Fruit fly (Drosophila melanogaster) whole organism, larva: ENCODE data around the gene Aos1.
A peak's percentile ranks its signal among the peaks of the same experiment; 100 is the strongest.

Experiments used
- noc ChIP-seq: fragments of 200-800 bp; sonication (Bioruptor generic); optimal IDR thresholded peaks from 3 replicates; lab custom pipeline; 2019; ENCODE audit warnings: missing biosample characterization, mild to moderate bottlenecking, missing genetic modification characterization, moderate library complexity

The Aos1 gene

DNA sequence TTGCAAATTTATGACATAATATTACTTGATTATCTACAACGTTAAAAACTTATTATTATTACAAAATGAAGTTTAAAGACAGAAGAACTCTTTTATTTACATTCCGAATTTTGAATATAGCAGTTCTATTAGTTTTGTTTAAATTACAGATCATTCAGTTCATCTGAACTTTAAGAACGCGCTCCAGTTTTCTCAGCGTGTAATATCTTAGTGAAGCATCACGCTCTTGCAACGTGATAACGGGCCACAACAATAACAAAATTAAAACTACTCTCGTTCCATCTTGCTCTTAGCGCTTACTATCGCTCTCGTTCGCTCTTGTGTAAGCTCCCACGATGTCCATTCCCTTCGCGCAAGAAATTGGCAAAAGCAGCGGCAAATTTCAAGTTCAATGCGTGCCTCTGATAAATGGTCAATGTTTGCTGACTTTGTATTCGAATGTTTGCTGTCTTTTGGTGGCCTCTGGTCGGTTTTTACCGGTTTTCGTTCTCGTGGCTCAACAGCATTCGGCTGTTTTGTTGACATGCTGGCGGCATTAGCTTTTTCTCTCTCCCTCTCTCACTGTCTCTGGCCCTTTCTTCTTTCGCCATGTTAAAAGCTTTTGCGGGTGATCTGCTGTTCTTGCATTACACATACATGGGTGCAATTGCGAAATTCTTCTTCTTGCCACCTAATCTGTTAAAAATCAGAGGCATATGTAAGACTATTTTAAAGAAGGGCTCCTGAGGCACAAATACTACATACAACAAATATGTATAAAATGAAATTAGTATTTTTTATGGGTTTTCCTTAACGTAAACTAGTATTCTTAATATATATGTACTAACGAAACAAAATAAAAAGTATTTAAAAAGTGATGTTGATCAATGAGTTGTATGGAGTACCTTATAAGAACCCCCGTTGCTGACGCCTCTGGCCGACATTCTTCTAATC is 9.2 kb upstream of the Aos1 start:
- peak; percentile 92 for TF ChIP-seq noc (tag; lab: Kevin White, UChicago)

DNA sequence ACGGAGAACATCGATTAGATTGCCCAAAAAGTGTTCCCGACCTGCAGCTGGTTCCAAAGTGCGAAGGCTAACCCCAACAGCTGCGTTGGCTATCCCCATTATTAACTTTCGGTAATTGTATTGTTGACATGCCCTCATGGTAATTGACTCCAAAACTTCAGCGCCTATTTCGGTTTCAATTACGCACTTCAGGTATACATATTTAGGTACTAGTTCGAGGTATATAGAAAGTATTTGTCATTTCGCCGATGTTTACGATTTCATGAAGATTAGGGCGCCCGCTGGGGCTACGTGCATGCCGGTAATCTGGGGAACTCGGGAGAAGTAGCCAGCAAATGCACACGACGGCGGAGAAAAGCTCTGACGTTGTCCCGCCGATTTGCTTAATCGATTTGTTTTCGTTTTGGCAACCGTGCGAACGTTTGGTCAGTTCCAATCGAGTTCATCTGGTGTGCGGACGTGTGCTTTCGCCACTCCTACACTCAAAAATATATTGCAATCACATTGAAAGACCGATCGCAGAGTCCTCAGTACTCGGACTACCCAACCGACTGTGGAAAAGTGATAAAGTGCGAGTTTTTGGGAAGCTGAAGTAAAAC is 7.5 kb upstream of the Aos1 start:
- TF ChIP-seq noc (tag; lab: Kevin White, UChicago), result peak; percentile 33

DNA sequence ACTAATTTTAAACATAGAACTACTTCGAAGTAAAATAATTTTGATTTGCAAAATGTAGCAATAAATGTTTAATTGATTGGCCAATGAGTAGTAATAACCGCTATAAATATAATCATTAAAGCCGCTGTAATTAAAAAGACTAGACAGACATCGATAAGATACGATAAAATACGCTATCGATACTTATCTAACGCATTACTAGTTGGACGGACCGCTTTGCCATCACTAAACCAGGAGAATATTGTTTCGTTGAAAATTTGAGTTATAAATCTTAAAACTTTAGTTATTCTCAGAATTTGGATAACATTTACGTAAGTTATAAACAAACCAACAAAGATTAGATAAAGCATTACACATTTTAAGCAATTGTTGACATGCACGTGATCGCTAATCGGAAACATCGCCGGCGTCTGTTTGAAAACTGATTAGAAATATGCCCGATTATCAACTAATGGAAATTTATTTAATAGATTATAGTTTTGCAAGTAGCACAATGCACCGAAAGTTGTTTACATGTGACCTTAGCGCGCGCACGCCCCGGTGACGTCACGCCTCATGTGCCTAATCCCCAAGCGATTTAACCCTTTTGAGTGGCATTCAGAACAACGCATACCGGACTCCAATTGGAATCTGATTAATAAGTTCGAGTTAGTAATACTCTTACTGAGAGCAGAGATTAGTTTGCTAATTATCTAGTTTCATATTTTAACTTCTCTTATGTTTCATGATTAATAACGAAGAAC is 6.0 kb upstream of the Aos1 start, which contains the start of gene Desat1:
TSS of gene Desat1 (plus strand) at position 200 of the 743 bp plus-strand sequence.
- no peak for TF ChIP-seq noc (tag; lab: Kevin White, UChicago)

DNA sequence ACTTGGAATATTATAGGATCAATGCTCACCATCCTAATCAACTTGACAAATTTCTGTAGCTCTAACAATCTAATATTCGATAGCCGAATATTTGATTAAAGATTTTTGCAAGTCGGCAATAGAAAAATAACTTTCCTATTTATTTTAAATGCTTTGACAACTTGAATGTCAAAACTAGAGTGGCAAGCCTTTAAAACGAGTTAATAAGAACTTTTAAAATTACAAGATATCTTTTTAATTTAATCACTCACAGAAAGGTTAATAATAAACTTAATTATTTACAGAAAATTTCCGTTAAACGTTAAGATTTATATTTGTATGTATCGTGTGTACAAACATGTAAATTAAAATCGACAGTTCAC is 5.4 kb upstream of the Aos1 start, which contains the start of the genes CG17207 and CG46427:
TSS of gene CG17207 (minus strand) at position 101 of the 362 bp plus-strand sequence.
TSS of gene CG46427 (minus strand) at position 101 of the 362 bp plus-strand sequence.
- no peak for TF ChIP-seq noc (tag; lab: Kevin White, UChicago)

DNA sequence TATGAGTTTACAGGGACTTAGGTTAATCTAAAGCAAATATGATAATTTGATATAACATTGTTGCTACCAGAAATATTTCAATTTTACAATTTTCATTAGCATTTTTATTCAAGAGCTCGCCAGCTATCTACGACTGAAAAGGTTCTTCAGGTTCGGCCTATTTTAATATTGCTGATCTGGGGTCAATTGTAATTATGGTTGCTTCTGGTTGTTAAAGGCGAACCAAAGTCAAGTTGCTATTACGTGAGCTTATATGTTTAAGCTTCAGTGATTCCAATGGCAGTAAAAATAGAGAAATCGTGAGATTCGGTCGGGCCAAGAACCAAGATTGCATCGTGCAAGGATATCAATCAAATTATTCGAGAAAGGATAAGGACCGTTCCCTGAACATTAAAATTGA is 2.3 kb upstream of the Aos1 start, which contains the start of gene Desat2:
TSS of gene Desat2 (plus strand) at position 301 of the 400 bp plus-strand sequence.
- TF ChIP-seq noc (tag; lab: Kevin White, UChicago), result no peak

DNA sequence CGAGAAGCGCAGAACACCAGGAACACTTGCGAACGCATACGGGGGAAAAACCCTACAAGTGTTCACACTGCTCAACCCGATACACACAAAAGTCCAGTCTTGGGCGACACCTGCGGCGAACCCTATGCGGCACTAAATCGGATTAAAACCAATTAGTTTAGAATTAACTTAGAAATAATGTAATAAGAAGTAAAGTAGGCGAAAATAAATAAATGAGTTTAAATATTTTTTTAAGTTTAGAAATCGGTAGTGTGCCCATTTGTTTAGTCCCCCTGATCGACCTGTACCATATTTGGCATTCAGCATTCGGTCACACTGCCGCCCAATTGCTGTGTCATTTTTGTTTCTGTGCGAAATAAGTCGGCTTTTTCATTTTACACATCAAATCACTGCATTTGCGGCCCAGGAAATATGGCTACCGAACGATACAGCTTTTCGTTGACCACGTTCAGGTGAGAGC is 2.6 kb downstream of the Aos1 start, which contains the start of gene Prosalpha2:
TSS of gene Prosalpha2 (plus strand) at position 292 of the 460 bp plus-strand sequence.
- TF ChIP-seq noc (tag; lab: Kevin White, UChicago), result no peak

DNA sequence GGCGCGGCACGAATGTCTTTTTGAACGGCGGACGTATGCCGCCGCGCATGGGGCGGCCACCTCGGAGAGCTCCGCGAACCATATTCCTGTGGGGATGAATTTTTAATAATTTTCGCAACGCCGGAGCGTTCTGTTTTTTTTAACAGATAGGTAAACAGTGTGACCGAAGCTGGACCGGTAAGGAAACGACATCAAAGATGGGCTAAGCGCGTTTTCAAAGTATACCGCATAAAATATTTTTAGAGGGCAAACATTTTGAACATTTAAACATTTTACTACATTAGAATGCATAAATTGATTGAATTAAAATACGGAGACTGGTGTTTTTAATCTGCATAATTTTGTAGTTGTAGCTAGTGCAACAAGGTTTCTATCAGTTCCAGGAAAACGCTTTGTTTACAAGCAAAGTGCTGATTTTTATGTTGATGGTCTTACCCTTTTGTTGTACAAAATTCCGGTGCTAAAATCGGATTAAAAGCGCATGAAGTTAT is 4.5 kb downstream of the Aos1 start, which contains the start of the genes CG5641 and CG5245:
TSS of gene CG5641 (minus strand) at position 163 of the 491 bp plus-strand sequence.
TSS of gene CG5245 (plus strand) at position 441 of the 491 bp plus-strand sequence.
- TF ChIP-seq noc (tag; lab: Kevin White, UChicago), result no peak

DNA sequence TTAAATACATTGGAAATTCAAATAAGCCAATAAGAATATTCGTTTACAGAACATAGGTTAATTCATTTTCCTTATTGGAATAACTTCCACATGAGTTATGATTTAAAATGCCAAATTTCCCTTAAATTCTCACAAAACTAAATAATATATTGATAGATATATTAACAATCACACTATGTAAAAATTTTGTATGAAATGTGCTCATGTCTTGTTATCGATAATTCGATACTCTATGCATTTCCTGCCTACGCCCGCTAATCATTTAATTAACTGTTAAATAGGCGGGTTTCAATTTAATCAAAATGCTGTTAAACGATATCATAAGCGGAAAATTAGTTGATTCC is 7.3 kb downstream of the Aos1 start, which contains the start of gene NANS:
TSS of gene NANS (plus strand) at position 269 of the 344 bp plus-strand sequence.
- no peak for TF ChIP-seq noc (tag; lab: Kevin White, UChicago)

DNA sequence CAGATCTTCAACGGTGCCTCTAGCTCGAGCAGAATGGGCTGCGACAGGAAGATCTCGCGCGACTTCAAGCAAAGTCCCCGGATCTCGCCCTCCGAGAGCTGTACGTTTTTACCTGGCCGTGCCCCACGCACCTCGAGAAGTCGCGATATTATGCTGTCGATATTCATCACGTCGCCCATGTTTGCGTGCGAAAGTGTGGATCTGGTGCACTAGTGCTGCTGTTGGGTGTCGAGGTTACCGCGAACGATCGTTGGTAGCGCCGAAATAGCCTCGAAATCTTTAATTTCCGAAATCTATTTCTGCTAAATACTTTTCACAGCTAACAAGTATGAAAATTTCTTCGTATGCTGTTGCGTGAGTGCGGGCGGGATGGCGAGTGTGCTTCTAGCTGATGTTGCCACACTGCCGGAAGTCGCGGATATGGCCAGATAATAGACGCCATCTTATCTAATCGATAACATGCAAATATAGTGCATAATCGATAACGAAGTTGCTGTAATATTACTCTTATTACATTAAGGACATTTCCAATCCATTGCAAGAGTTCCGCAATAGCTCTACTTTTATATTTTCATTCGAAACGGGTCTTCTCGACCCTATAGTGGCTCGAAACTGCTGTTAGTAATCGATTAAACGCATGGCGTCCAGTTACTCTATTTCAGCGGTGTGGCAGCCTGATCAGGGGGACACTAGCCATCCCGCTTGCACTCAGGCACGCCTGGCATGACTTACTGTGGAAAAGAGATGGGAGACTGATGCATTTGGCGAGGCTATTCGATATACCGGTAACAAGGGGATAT is 7.9 kb downstream of the Aos1 start, which contains the start of gene Pp1-87B:
TSS of gene Pp1-87B (minus strand) at position 408 of the 800 bp plus-strand sequence.
- TF ChIP-seq noc (tag; lab: Kevin White, UChicago), result no peak

DNA sequence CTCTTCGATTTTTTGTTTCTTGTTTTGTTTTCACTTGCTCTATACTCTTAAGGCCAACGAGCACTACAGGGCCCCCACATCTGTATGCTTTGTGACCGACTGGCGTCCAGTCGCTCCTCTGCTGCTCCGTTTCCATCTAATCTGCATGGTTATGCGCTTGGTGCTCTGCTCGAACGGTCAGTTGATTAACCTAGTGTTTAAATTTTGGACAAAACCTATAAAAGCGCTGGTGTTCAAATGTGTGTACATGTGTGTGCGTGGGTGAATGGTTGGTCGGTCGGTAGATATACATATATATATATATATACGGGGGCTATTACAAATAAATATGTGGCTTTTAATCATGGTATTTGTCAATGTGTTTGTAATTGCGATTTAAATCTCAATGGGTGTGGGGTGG is 9.6 kb downstream of the Aos1 start:
- no peak for TF ChIP-seq noc (tag; lab: Kevin White, UChicago)

DNA sequence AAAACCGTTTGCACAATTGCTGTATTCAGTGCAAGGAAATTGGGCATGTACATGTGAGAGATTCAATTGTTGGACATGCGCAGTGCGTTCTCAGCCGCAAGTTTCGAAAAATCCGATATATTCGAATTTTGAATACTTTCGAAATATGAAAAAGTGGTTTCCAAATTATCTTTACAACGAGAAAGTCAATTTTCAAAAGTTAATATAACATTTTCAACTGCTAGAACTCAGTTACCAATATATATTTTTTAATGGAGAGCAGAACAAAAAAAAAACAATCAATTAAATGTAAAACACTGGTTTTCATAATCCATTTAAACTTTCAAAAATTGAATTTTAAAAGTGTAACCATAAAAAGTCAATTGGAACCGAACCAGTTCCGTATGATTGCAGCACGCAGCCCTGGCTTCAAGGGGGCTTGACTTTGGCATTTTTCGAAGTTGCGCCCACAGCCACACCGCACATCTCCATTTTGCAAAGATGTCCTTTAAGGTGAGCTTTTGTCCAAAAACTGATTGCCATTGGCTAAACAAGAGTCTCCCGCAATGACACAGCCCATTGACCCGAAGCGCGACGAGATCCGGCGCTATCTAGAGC is 11.1 kb downstream of the Aos1 start, which contains the start of the genes Scgbeta and CG17202:
TSS of gene Scgbeta (minus strand) at position 51 of the 597 bp plus-strand sequence.
TSS of gene CG17202 (plus strand) at position 390 of the 597 bp plus-strand sequence.
- no peak for TF ChIP-seq noc (tag; lab: Kevin White, UChicago)

DNA sequence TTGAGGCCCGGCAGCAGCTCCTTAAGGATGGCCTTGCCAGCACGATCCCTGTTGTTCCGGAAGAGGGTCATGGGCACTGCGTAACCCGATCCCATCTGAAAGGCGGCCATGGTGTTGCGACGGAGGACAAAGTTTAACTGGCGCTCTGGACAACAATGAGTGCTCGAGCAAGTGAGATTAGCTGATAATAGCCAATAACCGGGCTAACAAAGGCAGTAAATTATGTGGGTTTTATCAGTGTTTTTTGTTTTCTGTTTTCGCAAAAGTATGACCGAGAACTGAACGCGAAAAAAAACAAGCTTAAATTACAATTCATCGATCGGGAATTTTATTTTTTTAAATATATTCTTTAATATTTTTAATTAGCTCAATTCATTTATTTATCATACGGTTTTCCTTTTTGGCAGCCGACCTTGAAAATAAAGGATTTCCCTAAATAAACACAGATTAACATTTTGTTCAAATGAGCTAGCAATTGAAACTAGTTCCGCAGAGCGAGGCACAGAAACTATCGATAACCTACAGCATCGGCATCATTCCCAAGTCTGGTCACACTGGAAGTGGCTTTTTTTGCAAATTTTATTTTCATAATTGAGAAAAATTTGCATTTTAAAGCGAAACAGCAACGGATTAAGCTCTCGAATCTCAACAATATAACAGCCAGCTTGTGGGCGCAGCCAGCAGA is 20.2 kb downstream of the Aos1 start, which contains the start of the genes Dip-C and pps:
TSS of gene Dip-C (minus strand) at position 486 of the 685 bp plus-strand sequence.
TSS of gene pps (plus strand) at position 555 of the 685 bp plus-strand sequence.
- no peak for TF ChIP-seq noc (tag; lab: Kevin White, UChicago)

DNA sequence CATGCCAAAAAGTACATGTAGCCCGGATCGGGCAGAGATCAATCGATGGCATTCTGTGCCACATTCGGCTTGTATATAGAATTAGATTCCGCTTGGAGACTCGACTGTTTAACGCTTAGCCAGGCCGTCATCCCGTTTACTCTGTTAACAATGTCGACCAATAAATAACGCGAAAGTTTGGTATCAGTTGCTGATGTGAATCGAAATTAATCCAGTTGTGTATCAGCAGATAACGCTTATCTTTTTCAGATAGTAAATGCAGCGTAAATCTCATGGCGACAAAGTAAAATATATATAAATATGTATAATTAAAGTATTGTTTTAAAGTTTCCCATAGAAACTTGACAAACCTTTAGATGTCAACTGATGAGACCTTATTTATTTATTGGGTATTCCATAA is 22.2 kb downstream of the Aos1 start:
- peak; percentile 63 for TF ChIP-seq noc (tag; lab: Kevin White, UChicago)
